Fruit fly (Drosophila melanogaster) whole organism: ENCODE data around the gene CG3061.

Experiments used
- CG8478 ChIP-seq: fragments of >200 bp; optimal IDR thresholded peaks from 2 replicates; lab custom pipeline; 2018; ENCODE audit warnings: inconsistent platforms
- Dll ChIP-seq: fragments of >200 bp; optimal IDR thresholded peaks from 2 replicates; lab custom pipeline; 2017
- EcR ChIP-seq, 2 experiments: fragments of >200 bp; optimal IDR thresholded peaks; 2 replicates each; lab custom pipeline; 2017; ENCODE audit warnings: missing biosample characterization in 2 of 2, missing genetic modification characterization in 2 of 2, missing genetic modification reagents in 2 of 2
- pan ChIP-seq: fragments of >200 bp; optimal IDR thresholded peaks from 2 replicates; lab custom pipeline; 2017
- psq ChIP-seq: fragments of >200 bp; optimal IDR thresholded peaks from 2 replicates; lab custom pipeline; 2017
- usp ChIP-seq: fragments of >200 bp; optimal IDR thresholded peaks from 2 replicates; lab custom pipeline; 2017; ENCODE audit warnings: missing biosample characterization, missing genetic modification characterization, mixed read lengths

DNA sequence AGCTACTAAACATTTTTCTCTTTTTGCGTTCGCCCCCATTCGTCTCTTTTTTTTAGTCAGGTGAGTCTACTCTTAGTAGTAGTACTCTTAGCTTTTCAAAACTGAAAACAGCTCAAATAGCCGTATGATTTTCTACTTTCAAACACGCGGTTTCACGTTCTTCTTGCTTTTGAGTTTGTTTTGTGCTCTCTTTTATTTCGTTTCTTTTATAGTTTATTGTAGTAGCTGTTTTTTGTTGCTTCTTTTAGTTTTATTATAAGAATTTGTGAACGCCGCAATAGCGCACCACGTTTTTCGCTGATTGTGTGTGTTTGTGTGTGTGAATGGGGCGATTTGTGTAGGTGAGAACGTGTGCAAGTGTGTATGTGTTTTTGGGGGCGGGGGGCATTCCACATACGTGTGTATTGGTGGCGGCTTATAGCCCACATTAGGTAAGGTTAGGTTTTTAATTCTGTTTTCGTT lies 19.3 kb downstream of the CG3061 start:
- TF ChIP-seq CG8478 (lab: Kevin White, UChicago) (no peak), psq (no peak), usp (GFP tag; lab: Kevin White, UChicago) (no peak), pan (lab: Kevin White, UChicago) (no peak), EcR (GFP tag; optimal IDR thresholded peaks at IDR 0.05; lab: Kevin White, UChicago) (no peak), Dll (lab: Kevin White, UChicago) (no peak)
